Worm (Caenorhabditis elegans): Measurements from ENCODE around the gene str-28.

DNA sequence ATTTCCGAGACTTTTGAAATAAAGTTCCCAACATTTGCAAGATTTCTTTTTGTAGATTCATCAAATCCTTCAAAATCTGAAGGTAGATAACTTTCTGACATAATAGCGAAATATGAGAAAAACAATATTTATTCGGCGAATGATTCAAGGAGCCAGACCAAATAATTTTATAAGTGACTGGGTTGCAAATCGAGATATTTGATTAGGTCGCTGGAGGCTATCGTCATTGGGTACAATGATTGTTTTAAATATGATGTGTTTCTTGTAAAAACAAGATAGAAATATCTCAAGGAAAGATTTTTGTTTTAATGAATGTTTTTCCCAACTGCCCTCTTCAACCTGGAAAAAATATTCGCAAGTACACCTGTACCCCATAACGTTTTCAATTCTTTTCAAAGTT lies 43.8 kb downstream of the str-28 start, which contains the start of gene srw-69:
- TF ChIP-seq ZK546.5 (tag; optimal IDR thresholded peaks at IDR 0.05), result no peak
- no peak for TF ChIP-seq mdl-1 (tag; optimal IDR thresholded peaks at IDR 0.05)
- no peak for TF ChIP-seq hmg-1.1 (GFP tag; IDR thresholded peaks at IDR 0.05)
- no peak for TF ChIP-seq unc-62 (GFP tag; optimal IDR thresholded peaks at IDR 0.05 in 1 of 2)
- no peak for TF ChIP-seq unc-62 (tag; optimal IDR thresholded peaks at IDR 0.05)
- TF ChIP-seq jun-1 (tag; optimal IDR thresholded peaks at IDR 0.05), result no peak
- TF ChIP-seq daf-19 (GFP tag; conservative IDR thresholded peaks at IDR 0.05), result no peak
